Worm (Caenorhabditis elegans): ENCODE measurements around the gene citk-2.

citk-2 gene

ce11 chrII:4955353-4955752 lies 44.0 kb upstream of the citk-2 start, which contains the start of gene pbs-3 (continued):
- TF ChIP-seq fkh-10 (GFP tag; optimal IDR thresholded peaks at IDR 0.05) = no peak
- no peak for TF ChIP-seq hlh-15 (tag; optimal IDR thresholded peaks at IDR 0.05)
- TF ChIP-seq unc-86 (tag; optimal IDR thresholded peaks at IDR 0.05) = peak; percentile 13
- no peak for TF ChIP-seq mec-3 (tag; optimal IDR thresholded peaks at IDR 0.05; ENCODE audit: borderline replicate concordance)
- TF ChIP-seq pha-4 (tag; optimal IDR thresholded peaks at IDR 0.05) = no peak
- TF ChIP-seq K09A11.1 (tag; optimal IDR thresholded peaks at IDR 0.05; ENCODE audit: insufficient read depth) = no peak
- TF ChIP-seq ets-4 (tag; optimal IDR thresholded peaks at IDR 0.05) = peak; percentile 61
- peak; percentile 76 for TF ChIP-seq C08G9.2 (tag; optimal IDR thresholded peaks at IDR 0.05)
- TF ChIP-seq ceh-30 (tag; optimal IDR thresholded peaks at IDR 0.05) = no peak
- TF ChIP-seq Y22D7AL.16 (tag; optimal IDR thresholded peaks at IDR 0.05) = no peak
- TF ChIP-seq sox-4 (tag; optimal IDR thresholded peaks at IDR 0.05) = no peak
- TF ChIP-seq npax-4 (tag; optimal IDR thresholded peaks at IDR 0.05) = no peak
- peak; percentile 29 for TF ChIP-seq ceh-34 (tag; optimal IDR thresholded peaks at IDR 0.05)
- TF ChIP-seq rnt-1 (tag; optimal IDR thresholded peaks at IDR 0.05) = peak; percentile 66
- peak; percentile 6 for TF ChIP-seq madf-2 (tag; optimal IDR thresholded peaks at IDR 0.05)
- TF ChIP-seq sdc-2 (tag; optimal IDR thresholded peaks at IDR 0.05) = no peak
- TF ChIP-seq ztf-16 (tag; optimal IDR thresholded peaks at IDR 0.05) = no peak
- no peak for TF ChIP-seq ceh-6 (GFP tag; optimal IDR thresholded peaks at IDR 0.05)
- no peak for TF ChIP-seq pha-2 (tag; optimal IDR thresholded peaks at IDR 0.05)
- no peak for TF ChIP-seq K02D7.2 (tag; optimal IDR thresholded peaks at IDR 0.05)
- TF ChIP-seq nhr-232 (tag; optimal IDR thresholded peaks at IDR 0.05) = no peak
- TF ChIP-seq ceh-18 (tag; optimal IDR thresholded peaks at IDR 0.05) = peak; percentile 44
- TF ChIP-seq dmd-4 (tag; optimal IDR thresholded peaks at IDR 0.05; ENCODE audit: borderline replicate concordance) = peak; percentile 37
- TF ChIP-seq che-1 (tag; optimal IDR thresholded peaks at IDR 0.05) = no peak
- no peak for TF ChIP-seq ceh-19 (GFP tag; optimal IDR thresholded peaks at IDR 0.05)
- no peak for TF ChIP-seq hlh-30 (tag; optimal IDR thresholded peaks at IDR 0.05; ENCODE audit: insufficient read depth)
- TF ChIP-seq ceh-2 (tag; optimal IDR thresholded peaks at IDR 0.05) = peak; percentile 66
- peak; percentile 15; the same call in 1 of the 2 replicates for TF ChIP-seq sox-2 (GFP tag; IDR thresholded peaks at IDR 0.05)
- no peak for TF ChIP-seq ceh-22 (tag; optimal IDR thresholded peaks at IDR 0.05)
- TF ChIP-seq pqm-1 (tag; optimal IDR thresholded peaks at IDR 0.05) = no peak
- TF ChIP-seq tbx-7 (tag; optimal IDR thresholded peaks at IDR 0.05) = peak; percentile 13
- TF ChIP-seq zip-5 (tag; optimal IDR thresholded peaks at IDR 0.05) = peak; percentile 26
- no peak for TF ChIP-seq pag-3 (tag; optimal IDR thresholded peaks at IDR 0.05; ENCODE audit: borderline replicate concordance)
- TF ChIP-seq ceh-9 (tag; optimal IDR thresholded peaks at IDR 0.05) = no peak
- TF ChIP-seq pax-1 (tag; optimal IDR thresholded peaks at IDR 0.05) = no peak
- no peak for TF ChIP-seq ceh-48 (tag; optimal IDR thresholded peaks at IDR 0.05)
- peak; percentile 60 for TF ChIP-seq nfya-1 (tag; optimal IDR thresholded peaks at IDR 0.05)
- TF ChIP-seq odd-2 (tag; optimal IDR thresholded peaks at IDR 0.05) = no peak
- no peak for TF ChIP-seq eyg-1 (tag; optimal IDR thresholded peaks at IDR 0.05)
- TF ChIP-seq F13H6.1 (tag; optimal IDR thresholded peaks at IDR 0.05) = peak; percentile 68
- TF ChIP-seq ceh-14 (tag; optimal IDR thresholded peaks at IDR 0.05) = peak; percentile 74
- no peak for TF ChIP-seq unc-55 (GFP tag; optimal IDR thresholded peaks at IDR 0.05)
- TF ChIP-seq hlh-6 (tag; optimal IDR thresholded peaks at IDR 0.05) = no peak
- TF ChIP-seq fkh-6 (tag; optimal IDR thresholded peaks at IDR 0.05) = no peak
- no peak for TF ChIP-seq ahr-1 (tag; optimal IDR thresholded peaks at IDR 0.05)
- no peak for TF ChIP-seq T23F11.4 (GFP tag; optimal IDR thresholded peaks at IDR 0.05)
